Worm (Caenorhabditis elegans): ENCODE data around the gene R13A1.10.

- TF ChIP-seq zag-1 (tag; optimal IDR thresholded peaks at IDR 0.05), result no peak
- no peak for TF ChIP-seq ama-1 (optimal IDR thresholded peaks at IDR 0.05)
- TF ChIP-seq zip-4 (GFP tag; optimal IDR thresholded peaks at IDR 0.05), result no peak
- no peak for TF ChIP-seq tlp-1 (tag; optimal IDR thresholded peaks at IDR 0.05)
- TF ChIP-seq jun-1 (tag; optimal IDR thresholded peaks at IDR 0.05), result no peak
- TF ChIP-seq nhr-237 (tag; optimal IDR thresholded peaks at IDR 0.05), result no peak
- TF ChIP-seq ztf-4 (tag; optimal IDR thresholded peaks at IDR 0.05), result no peak
- TF ChIP-seq lsy-2 (tag; optimal IDR thresholded peaks at IDR 0.05), result no peak
- TF ChIP-seq nhr-11 (tag; optimal IDR thresholded peaks at IDR 0.05), result no peak
- TF ChIP-seq unc-130 (tag; optimal IDR thresholded peaks at IDR 0.05), result no peak
- TF ChIP-seq ceh-82 (tag; optimal IDR thresholded peaks at IDR 0.05), result no peak
- no peak for TF ChIP-seq pqm-1 (tag; optimal IDR thresholded peaks at IDR 0.05)
- TF ChIP-seq unc-62 (GFP tag; optimal IDR thresholded peaks at IDR 0.05), result no peak
Measured at ce11 chrIV:7253271-7253670, 26.3 kb upstream of the R13A1.10 start.

Data from whole organism, L1 larva.